Worm (Caenorhabditis elegans) whole organism, late embryonic: ENCODE measurements around the gene F33E11.2.

Source experiments
- F13H6.1 ChIP-seq: sonication (generic microtip); optimal IDR thresholded peaks from 2 replicates; lab custom pipeline; 2016; ENCODE audit warnings: missing genetic modification characterization, missing compliant biosample characterization
- ama-1 ChIP-seq: fragments of 150-350 bp; optimal IDR thresholded peaks from 2 replicates; lab custom pipeline; 2014
- ceh-2 ChIP-seq: sonication (generic microtip); optimal IDR thresholded peaks from 2 replicates; lab custom pipeline; 2016; ENCODE audit warnings: missing genotype, missing genetic modification characterization, missing compliant biosample characterization
- ets-4 ChIP-seq: sonication (generic microtip); optimal IDR thresholded peaks from 2 replicates; lab custom pipeline; 2016; ENCODE audit warnings: missing genetic modification characterization, missing compliant biosample characterization
- hlh-30 ChIP-seq: sonication (generic microtip); optimal IDR thresholded peaks from 2 replicates; lab custom pipeline; 2017; ENCODE audit warnings: antibody characterized with exemption, missing genetic modification characterization, missing compliant biosample characterization; ENCODE audit not compliant: insufficient read depth
- hlh-8 ChIP-seq: sonication (generic microtip); optimal IDR thresholded peaks from 2 replicates; lab custom pipeline; 2016; ENCODE audit warnings: missing genotype, missing genetic modification characterization, missing compliant biosample characterization
- lin-11 ChIP-seq: fragments of 200-800 bp; sonication (Bioruptor generic); optimal IDR thresholded peaks from 2 replicates; lab custom pipeline; 2018; ENCODE audit warnings: mild to moderate bottlenecking, missing genetic modification characterization, missing compliant biosample characterization
- odd-2 ChIP-seq: sonication (generic microtip); optimal IDR thresholded peaks from 2 replicates; lab custom pipeline; 2017; ENCODE audit warnings: antibody characterized with exemption, mild to moderate bottlenecking, missing genetic modification characterization, missing compliant biosample characterization
- pag-3 ChIP-seq: sonication (generic microtip); optimal IDR thresholded peaks from 2 replicates; lab custom pipeline; 2016; ENCODE audit warnings: missing compliant biosample characterization, missing genetic modification characterization, borderline replicate concordance
- pha-2 ChIP-seq: sonication (generic microtip); optimal IDR thresholded peaks from 2 replicates; lab custom pipeline; 2017; ENCODE audit warnings: mild to moderate bottlenecking, missing genetic modification characterization, missing compliant biosample characterization
- pha-4 ChIP-seq: fragments of 150-350 bp; optimal IDR thresholded peaks from 2 replicates; lab custom pipeline; 2018; ENCODE audit warnings: missing biosample characterization, missing genetic modification reagents, missing genetic modification characterization
- tbx-2 ChIP-seq: sonication (generic microtip); optimal IDR thresholded peaks from 2 replicates; lab custom pipeline; 2016; ENCODE audit warnings: missing genetic modification characterization, missing compliant biosample characterization
- unc-42 ChIP-seq: sonication (generic microtip); optimal IDR thresholded peaks from 2 replicates; lab custom pipeline; 2016; ENCODE audit warnings: missing genotype, missing genetic modification characterization, missing compliant biosample characterization
- unc-86 ChIP-seq: sonication (generic microtip); optimal IDR thresholded peaks from 2 replicates; lab custom pipeline; 2016; ENCODE audit warnings: missing genetic modification characterization, missing compliant biosample characterization

- TF ChIP-seq lin-11 (tag; lab: Kevin White, UChicago) (no peak), unc-42 (no peak), unc-86 (tag; lab: Kevin White, UChicago) (no peak), pha-4 (tag; lab: Kevin White, UChicago) (no peak), ets-4 (tag; lab: Kevin White, UChicago) (no peak), F13H6.1 (tag; lab: Kevin White, UChicago) (no peak), tbx-2 (no peak), hlh-8 (tag; lab: Kevin White, UChicago) (no peak), ama-1 (lab: Kevin White, UChicago) (no peak), odd-2 (tag; lab: Kevin White, UChicago) (no peak), pag-3 (tag; lab: Kevin White, UChicago) (no peak), ceh-2 (tag; lab: Kevin White, UChicago) (no peak), hlh-30 (tag; lab: Kevin White, UChicago) (no peak), pha-2 (tag; lab: Kevin White, UChicago) (no peak)
Measured at ce11 chrV:260334-260733, 37.4 kb upstream of the F33E11.2 start.
